Fruit fly (Drosophila melanogaster): ENCODE data around the gene CG5412.
A peak's percentile ranks its signal among the peaks of the same experiment; 100 is the strongest.

Gene CG5412

DNA sequence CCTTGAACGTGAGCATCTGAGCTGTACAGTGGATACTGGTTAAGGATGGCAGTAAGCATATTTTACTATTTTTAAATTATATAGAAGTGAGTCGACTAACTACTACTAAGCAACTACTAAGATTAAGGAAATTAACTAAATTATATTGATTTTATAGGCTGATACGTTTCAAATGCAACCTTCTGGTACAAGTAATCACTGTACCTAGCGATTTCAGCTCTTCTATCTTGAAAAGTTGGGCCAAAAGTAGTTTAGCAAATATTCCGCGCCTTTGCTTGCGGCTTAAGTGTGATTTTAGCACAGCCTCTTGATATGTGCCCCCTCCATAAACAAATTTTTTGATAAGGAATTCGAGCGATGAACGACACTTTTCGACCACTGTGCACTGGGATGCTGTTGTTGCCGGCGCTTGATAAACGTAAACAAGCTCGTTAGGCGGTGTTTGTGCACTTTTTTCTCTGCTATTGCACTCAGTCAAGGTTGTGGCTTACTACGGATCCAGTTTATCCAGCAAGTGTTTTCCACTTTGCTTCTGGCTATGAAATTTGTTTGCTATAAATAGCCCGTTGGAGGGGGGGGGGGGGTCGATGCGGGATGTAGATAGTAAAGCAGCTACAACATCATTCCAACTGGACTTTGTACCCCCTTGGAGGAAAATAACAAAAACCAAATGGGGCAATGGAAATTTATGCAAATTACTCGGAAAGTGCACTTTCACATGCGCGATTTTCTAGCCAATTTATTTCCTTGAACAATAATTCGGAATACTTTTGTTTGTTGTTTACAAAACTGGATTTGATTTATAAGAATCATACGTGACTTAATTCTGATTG lies 20.4 kb upstream of the CG5412 start (continued):
- TF ChIP-seq slbo (GFP tag; IDR thresholded peaks at IDR 0.05) = peak; percentile 92
- TF ChIP-seq ftz-f1 (GFP tag; optimal IDR thresholded peaks at IDR 0.05) = peak; percentile 65
- peak; percentile 29 for TF ChIP-seq Bdp1 (GFP tag; optimal IDR thresholded peaks at IDR 0.05)
- peak; percentile 68 for TF ChIP-seq scrt (GFP tag; optimal IDR thresholded peaks at IDR 0.05)
- TF ChIP-seq CG4820 (GFP tag; optimal IDR thresholded peaks at IDR 0.05) = peak; percentile 57
- no peak for TF ChIP-seq CG16813 (GFP tag; IDR thresholded peaks at IDR 0.05; ENCODE audit: partially characterized antibody)
- no peak for TF ChIP-seq HHEX (GFP tag; optimal IDR thresholded peaks at IDR 0.05)
- no peak for TF ChIP-seq CG33557 (GFP tag; optimal IDR thresholded peaks at IDR 0.05)
- peak; percentile 65 for TF ChIP-seq seq (GFP tag; IDR thresholded peaks at IDR 0.05)
- no peak for TF ChIP-seq tll (GFP tag; optimal IDR thresholded peaks at IDR 0.05)
- no peak for TF ChIP-seq CG3838 (GFP tag; optimal IDR thresholded peaks at IDR 0.05)
- TF ChIP-seq CG4282 (GFP tag; optimal IDR thresholded peaks at IDR 0.05) = no peak
- TF ChIP-seq CG10565 (GFP tag; optimal IDR thresholded peaks at IDR 0.05) = no peak
- peak; percentile 70 for TF ChIP-seq Awh (GFP tag; IDR thresholded peaks at IDR 0.05)
- peak; percentile 66 for TF ChIP-seq CG30403 (GFP tag; optimal IDR thresholded peaks at IDR 0.05)
- peak; percentile 82 for TF ChIP-seq Fer3 (tag; optimal IDR thresholded peaks at IDR 0.05)
- peak; percentile 83 for TF ChIP-seq Dbx (GFP tag; IDR thresholded peaks at IDR 0.05)
- peak; percentile 92 for TF ChIP-seq CG32532 (GFP tag; IDR thresholded peaks at IDR 0.05)
- TF ChIP-seq CG2678 (tag; optimal IDR thresholded peaks at IDR 0.05) = peak; percentile 74
- no peak for TF ChIP-seq CG17186 (GFP tag; optimal IDR thresholded peaks at IDR 0.05)
- no peak for TF ChIP-seq sima (GFP tag; optimal IDR thresholded peaks at IDR 0.05)
- no peak for TF ChIP-seq jumu (GFP tag; optimal IDR thresholded peaks at IDR 0.05)
- TF ChIP-seq otp (GFP tag; IDR thresholded peaks at IDR 0.05) = peak; percentile 55; the same call in 2 of the 3 replicates
- TF ChIP-seq CG12071 (GFP tag; optimal IDR thresholded peaks at IDR 0.05) = no peak
- no peak for TF ChIP-seq tx (GFP tag; optimal IDR thresholded peaks at IDR 0.05)
- 0 out of 3 replicates have a peak, but pooled peaks have one; percentile 24 for TF ChIP-seq gce (GFP tag; IDR thresholded peaks at IDR 0.05)
- peak; percentile 63 for TF ChIP-seq CG3847 (GFP tag; IDR thresholded peaks at IDR 0.05)
- peak; percentile 58 for TF ChIP-seq CG16815 (GFP tag; optimal IDR thresholded peaks at IDR 0.05)
- peak; percentile 70 for TF ChIP-seq bcd (GFP tag; optimal IDR thresholded peaks at IDR 0.05)
- peak; percentile 61 for TF ChIP-seq CG4404 (GFP tag; IDR thresholded peaks at IDR 0.05)
- TF ChIP-seq Hr51 (GFP tag; optimal IDR thresholded peaks at IDR 0.05) = peak in 1 of 2 experiments; percentile 75
- peak; percentile 60; the same call in 1 of the 2 replicates for TF ChIP-seq Nf-YA (GFP tag; IDR thresholded peaks at IDR 0.05)
- peak; percentile 20 for TF ChIP-seq Max (GFP tag; optimal IDR thresholded peaks at IDR 0.05)
- peak; percentile 63 for TF ChIP-seq CG31441 (GFP tag; IDR thresholded peaks at IDR 0.05)
- TF ChIP-seq D19B (GFP tag; optimal IDR thresholded peaks at IDR 0.05) = peak; percentile 52
- TF ChIP-seq CG8944 (GFP tag; optimal IDR thresholded peaks at IDR 0.05) = no peak
- TF ChIP-seq CG11560 (tag; IDR thresholded peaks at IDR 0.05) = peak; percentile 70; the same call in 2 of the 3 replicates
- peak; percentile 79 for TF ChIP-seq CG31224 (GFP tag; IDR thresholded peaks at IDR 0.05)
- TF ChIP-seq sens-2 (GFP tag; IDR thresholded peaks at IDR 0.05) = no peak
- TF ChIP-seq CG6765 (GFP tag; optimal IDR thresholded peaks at IDR 0.05) = peak; percentile 15
- peak; percentile 68 for TF ChIP-seq CG10431 (GFP tag; optimal IDR thresholded peaks at IDR 0.05)
- no peak for TF ChIP-seq maf-S (GFP tag; optimal IDR thresholded peaks at IDR 0.05)
- no peak for TF ChIP-seq Hand (GFP tag; optimal IDR thresholded peaks at IDR 0.05)
- no peak for TF ChIP-seq zen2 (GFP tag; IDR thresholded peaks at IDR 0.05; ENCODE audit: partially characterized antibody)
- TF ChIP-seq CG7839 (tag; optimal IDR thresholded peaks at IDR 0.05) = peak; percentile 83
- no peak for TF ChIP-seq Side (GFP tag; optimal IDR thresholded peaks at IDR 0.05)
- peak; percentile 35 for TF ChIP-seq ab (GFP tag; optimal IDR thresholded peaks at IDR 0.05)
- no peak for TF ChIP-seq lbe (GFP tag; optimal IDR thresholded peaks at IDR 0.05)
- TF ChIP-seq CG11695 (GFP tag; IDR thresholded peaks at IDR 0.05) = peak; percentile 79

Measured in whole organism, embryonic.